Worm (Caenorhabditis elegans) whole organism, L1 larva: Measurements from ENCODE around the gene C16D9.9.

Experiments
- C16A3.4 ChIP-seq: fragments of 150-350 bp; optimal IDR thresholded peaks from 2 replicates; lab custom pipeline; 2014; ENCODE audit warnings: missing biosample characterization, missing genetic modification characterization
- C34B4.2 ChIP-seq: sonication (generic microtip); optimal IDR thresholded peaks from 2 replicates; lab custom pipeline; 2017; ENCODE audit warnings: mild to moderate bottlenecking, missing genetic modification characterization, missing compliant biosample characterization
- F16B12.6 ChIP-seq: fragments of 150-350 bp; optimal IDR thresholded peaks from 2 replicates; lab custom pipeline; 2014; ENCODE audit warnings: missing biosample characterization, missing genetic modification characterization
- Y116A8C.19 ChIP-seq: sonication (generic microtip); optimal IDR thresholded peaks from 2 replicates; lab custom pipeline; 2016; ENCODE audit warnings: missing compliant biosample characterization, missing genetic modification characterization, borderline replicate concordance
- aha-1 ChIP-seq: fragments of 150-350 bp; optimal IDR thresholded peaks from 2 replicates; lab custom pipeline; 2014; ENCODE audit warnings: missing biosample characterization, missing genetic modification characterization
- aly-2 ChIP-seq: fragments of 150-350 bp; optimal IDR thresholded peaks from 2 replicates; lab custom pipeline; 2014; ENCODE audit warnings: missing biosample characterization, missing genetic modification characterization
- blmp-1 ChIP-seq: fragments of 150-350 bp; optimal IDR thresholded peaks from 2 replicates; lab custom pipeline; 2014; ENCODE audit warnings: missing biosample characterization, missing genetic modification characterization
- ceh-82 ChIP-seq, 3 experiments: fragments of 150-350 bp in 1 of 3; sonication (generic microtip) in 2 of 3; optimal IDR thresholded peaks; 2 replicates each; lab custom pipeline; 2014 to 2017; ENCODE audit warnings: missing biosample characterization in 3 of 3, missing genetic modification characterization in 3 of 3
- dpl-1 ChIP-seq, 3 experiments: fragments of 150-350 bp in 2 of 3; sonication (generic microtip) in 1 of 3; optimal IDR thresholded peaks; 2 replicates each; lab custom pipeline; 2014 to 2017; ENCODE audit warnings: missing biosample characterization in 3 of 3, missing genetic modification characterization in 3 of 3, missing genetic modification reagents in 3 of 3
- efl-1 ChIP-seq, 4 experiments: fragments of 150-350 bp; optimal IDR thresholded peaks in 3 of 4; peaks in 1 of 4; 1 replicate in 1 of 4; 2 replicates in 3 of 4; lab custom pipeline; 2014; ENCODE audit warnings: missing biosample characterization in 2 of 4, missing genetic modification characterization in 2 of 4, missing genetic modification reagents in 2 of 4
- efl-3 ChIP-seq: fragments of 200-800 bp; sonication (Bioruptor generic); optimal IDR thresholded peaks from 2 replicates; lab custom pipeline; 2018; ENCODE audit warnings: mild to moderate bottlenecking, missing genetic modification characterization, missing compliant biosample characterization
- egl-13 ChIP-seq: sonication (generic microtip); optimal IDR thresholded peaks from 2 replicates; lab custom pipeline; 2016; ENCODE audit warnings: missing genotype, missing genetic modification reagents, missing genetic modification characterization, missing compliant biosample characterization
- elt-2 ChIP-seq: sonication (generic microtip); optimal IDR thresholded peaks from 2 replicates; lab custom pipeline; 2016; ENCODE audit warnings: missing genetic modification characterization, mild to moderate bottlenecking, inconsistent platforms, missing compliant biosample characterization, missing genetic modification reagents
- elt-3 ChIP-seq, 6 experiments: fragments of 150-350 bp in 1 of 6; sonication (generic microtip); optimal IDR thresholded peaks; 2 replicates each; lab custom pipeline; 2017 to 2018; ENCODE audit warnings: missing biosample characterization in 6 of 6, missing genetic modification characterization in 6 of 6, inconsistent platforms in 1 of 6
- fkh-10 ChIP-seq: sonication (generic microtip); optimal IDR thresholded peaks from 2 replicates; lab custom pipeline; 2017; ENCODE audit warnings: missing biosample characterization, missing genetic modification reagents, missing genetic modification characterization
- grh-1 ChIP-seq: fragments of 200-800 bp; sonication (Bioruptor generic); IDR thresholded peaks from 2 replicates; pipeline ENCODE4 v1.3.6; 2022; ENCODE audit warnings: missing genetic modification reagents, missing genetic modification characterization, missing compliant biosample characterization
- hlh-4 ChIP-seq: sonication (generic microtip); optimal IDR thresholded peaks from 2 replicates; lab custom pipeline; 2016; ENCODE audit warnings: mild to moderate bottlenecking, missing genetic modification characterization, missing compliant biosample characterization
- hpl-2 ChIP-seq: fragments of 150-350 bp; optimal IDR thresholded peaks from 2 replicates; lab custom pipeline; 2014; ENCODE audit warnings: missing biosample characterization, missing genetic modification reagents, missing genetic modification characterization
- isw-1 ChIP-seq: fragments of 200-800 bp; sonication (Bioruptor generic); IDR thresholded peaks from 2 replicates; pipeline ENCODE4 v1.3.6; 2022; ENCODE audit warnings: missing genetic modification characterization, missing compliant biosample characterization
- jun-1 ChIP-seq: fragments of 150-350 bp; optimal IDR thresholded peaks from 2 replicates; lab custom pipeline; 2014; ENCODE audit warnings: missing biosample characterization, missing genetic modification reagents, missing genetic modification characterization
- lin-13 ChIP-seq: fragments of 150-350 bp; optimal IDR thresholded peaks from 2 replicates; lab custom pipeline; 2014; ENCODE audit warnings: missing biosample characterization, missing genetic modification reagents, missing genetic modification characterization
- lin-15B ChIP-seq: fragments of 150-350 bp; sonication (generic microtip); optimal IDR thresholded peaks from 3 replicates; lab custom pipeline; 2014; ENCODE audit warnings: missing biosample characterization, missing genetic modification characterization
- lin-35 ChIP-seq, 2 experiments: fragments of 150-350 bp; optimal IDR thresholded peaks; 2 replicates each; lab custom pipeline; 2014; ENCODE audit warnings: missing biosample characterization in 2 of 2, missing genetic modification characterization in 2 of 2, missing genetic modification reagents in 2 of 2
- lir-3 ChIP-seq: sonication (generic microtip); optimal IDR thresholded peaks from 2 replicates; lab custom pipeline; 2016; ENCODE audit warnings: mild to moderate bottlenecking, missing genetic modification characterization, moderate library complexity, missing compliant biosample characterization; ENCODE audit not compliant: poor library complexity
- lsy-2 ChIP-seq, 2 experiments: fragments of 150-350 bp; optimal IDR thresholded peaks; 2 replicates each; lab custom pipeline; 2014; ENCODE audit warnings: missing biosample characterization in 2 of 2, missing genetic modification characterization in 2 of 2
- mab-9 ChIP-seq: fragments of 200-800 bp; sonication (Bioruptor generic); IDR thresholded peaks from 2 replicates; pipeline ENCODE4 v1.3.6; 2022; ENCODE audit warnings: missing genetic modification reagents, missing genetic modification characterization, missing compliant biosample characterization
- mdl-1 ChIP-seq, 2 experiments: fragments of 150-350 bp; optimal IDR thresholded peaks; 2 replicates each; lab custom pipeline; 2014 to 2017; ENCODE audit warnings: missing biosample characterization in 2 of 2, missing genetic modification characterization in 2 of 2, inconsistent platforms in 1 of 2
- mep-1 ChIP-seq: fragments of 150-350 bp; optimal IDR thresholded peaks from 2 replicates; lab custom pipeline; 2014; ENCODE audit warnings: missing biosample characterization, missing genetic modification characterization
- nhr-19 ChIP-seq: fragments of 200-800 bp; sonication (Bioruptor generic); conservative IDR thresholded peaks from 2 replicates; pipeline ENCODE4 v1.3.6; 2022; ENCODE audit warnings: missing genetic modification characterization, missing compliant biosample characterization
- nhr-237 ChIP-seq: fragments of 150-350 bp; optimal IDR thresholded peaks from 2 replicates; lab custom pipeline; 2014; ENCODE audit warnings: missing biosample characterization, missing genetic modification characterization
- nhr-47 ChIP-seq: sonication (generic microtip); optimal IDR thresholded peaks from 2 replicates; lab custom pipeline; 2016; ENCODE audit warnings: mild to moderate bottlenecking, missing genetic modification characterization, moderate library complexity, missing compliant biosample characterization
- nhr-71 ChIP-seq: sonication (generic microtip); optimal IDR thresholded peaks from 2 replicates; lab custom pipeline; 2016; ENCODE audit warnings: mild to moderate bottlenecking, missing genetic modification characterization, moderate library complexity, missing compliant biosample characterization
- nhr-76 ChIP-seq: sonication (generic microtip); optimal IDR thresholded peaks from 2 replicates; lab custom pipeline; 2017; ENCODE audit warnings: missing biosample characterization, missing genetic modification characterization
- nhr-77 ChIP-seq: fragments of 150-350 bp; optimal IDR thresholded peaks from 2 replicates; lab custom pipeline; 2014; ENCODE audit warnings: missing biosample characterization, missing genetic modification characterization
- nhr-84 ChIP-seq: sonication (generic microtip); optimal IDR thresholded peaks from 2 replicates; lab custom pipeline; 2017; ENCODE audit warnings: missing biosample characterization, missing genetic modification characterization
- pag-3 ChIP-seq: sonication (generic microtip); optimal IDR thresholded peaks from 2 replicates; lab custom pipeline; 2017; ENCODE audit warnings: missing genetic modification characterization, mild to moderate bottlenecking, missing compliant biosample characterization, antibody characterized with exemption, borderline replicate concordance; ENCODE audit not compliant: insufficient read depth
- pax-3 ChIP-seq: fragments of 200-800 bp; sonication (Bioruptor generic); optimal IDR thresholded peaks from 2 replicates; lab custom pipeline; 2018; ENCODE audit warnings: mild to moderate bottlenecking, missing genetic modification characterization, moderate library complexity, missing compliant biosample characterization
- pqm-1 ChIP-seq: sonication (generic microtip); optimal IDR thresholded peaks from 3 replicates; lab custom pipeline; 2017; ENCODE audit warnings: missing biosample characterization, missing genetic modification characterization
- rnt-1 ChIP-seq: sonication (generic microtip); optimal IDR thresholded peaks from 2 replicates; lab custom pipeline; 2016; ENCODE audit warnings: mild to moderate bottlenecking, missing genetic modification characterization, moderate library complexity, missing compliant biosample characterization
- snpc-4 ChIP-seq: fragments of 150-350 bp; optimal IDR thresholded peaks from 2 replicates; lab custom pipeline; 2014; ENCODE audit warnings: missing biosample characterization, missing genetic modification characterization
- snu-23 ChIP-seq: sonication (generic microtip); optimal IDR thresholded peaks from 2 replicates; lab custom pipeline; 2016; ENCODE audit warnings: missing genetic modification characterization, missing compliant biosample characterization
- sox-4 ChIP-seq: sonication (generic microtip); optimal IDR thresholded peaks from 2 replicates; lab custom pipeline; 2016; ENCODE audit warnings: missing genetic modification characterization, missing compliant biosample characterization
- swsn-7 ChIP-seq: sonication (generic microtip); optimal IDR thresholded peaks from 2 replicates; lab custom pipeline; 2016; ENCODE audit warnings: missing genetic modification characterization, missing compliant biosample characterization
- unc-86 ChIP-seq: sonication (generic microtip); optimal IDR thresholded peaks from 2 replicates; lab custom pipeline; 2016; ENCODE audit warnings: missing genetic modification characterization, missing compliant biosample characterization
- zip-4 ChIP-seq: fragments of 200-800 bp; sonication (Bioruptor generic); optimal IDR thresholded peaks from 2 replicates; lab custom pipeline; 2018; ENCODE audit warnings: mild to moderate bottlenecking, missing genetic modification characterization, moderate library complexity, missing compliant biosample characterization
- ztf-4 ChIP-seq: fragments of 150-350 bp; optimal IDR thresholded peaks from 2 replicates; lab custom pipeline; 2014; ENCODE audit warnings: missing biosample characterization, missing genetic modification characterization

C16D9.9 gene

DNA sequence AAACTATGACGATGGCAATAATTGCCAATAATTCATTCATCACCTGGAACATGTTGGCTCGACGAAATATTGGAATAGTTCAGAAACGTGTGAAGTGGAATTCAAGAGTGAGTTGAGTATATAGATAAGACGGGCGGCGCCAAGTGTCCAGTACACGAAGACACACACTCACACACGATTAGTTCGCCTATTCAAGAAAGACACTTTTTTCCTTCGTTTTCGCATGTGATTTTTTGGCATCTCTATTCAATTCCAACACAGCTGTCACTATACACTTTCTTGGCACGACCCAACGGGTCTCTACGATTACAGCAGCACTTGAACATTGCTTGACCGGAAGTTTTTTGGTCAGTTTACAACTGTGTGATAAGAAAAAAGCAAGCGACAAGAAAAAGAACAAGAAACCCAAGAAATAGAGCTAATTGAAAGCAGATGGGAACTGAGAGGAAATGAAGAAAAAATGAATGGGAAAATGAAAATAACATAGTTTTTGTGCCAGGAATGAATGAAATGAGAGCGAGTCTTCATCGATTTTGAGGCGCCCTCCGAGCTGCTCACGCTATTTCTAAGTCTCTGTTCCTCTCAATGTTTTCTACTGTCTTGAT lies 46.3 kb upstream of the C16D9.9 start, which contains the start of gene K07C11.8 (continued):
- no peak for TF ChIP-seq egl-13
- TF ChIP-seq hlh-4 (tag; lab: Kevin White, UChicago) = no peak
- no peak for TF ChIP-seq F16B12.6 (tag; lab: Kevin White, UChicago)
- TF ChIP-seq pag-3 (tag; lab: Kevin White, UChicago) = no peak
- TF ChIP-seq aly-2 = no peak
- TF ChIP-seq sox-4 (tag; lab: Kevin White, UChicago) = no peak
- no peak for TF ChIP-seq nhr-76 (tag; lab: Kevin White, UChicago)
- no peak for TF ChIP-seq dpl-1 (GFP tag; optimal IDR thresholded peaks at IDR 0.05; lab: Kevin White, UChicago)
- no peak for TF ChIP-seq Y116A8C.19 (tag; lab: Kevin White, UChicago)
- TF ChIP-seq blmp-1 = no peak
- TF ChIP-seq snpc-4 (tag; lab: Kevin White, UChicago) = no peak

DNA sequence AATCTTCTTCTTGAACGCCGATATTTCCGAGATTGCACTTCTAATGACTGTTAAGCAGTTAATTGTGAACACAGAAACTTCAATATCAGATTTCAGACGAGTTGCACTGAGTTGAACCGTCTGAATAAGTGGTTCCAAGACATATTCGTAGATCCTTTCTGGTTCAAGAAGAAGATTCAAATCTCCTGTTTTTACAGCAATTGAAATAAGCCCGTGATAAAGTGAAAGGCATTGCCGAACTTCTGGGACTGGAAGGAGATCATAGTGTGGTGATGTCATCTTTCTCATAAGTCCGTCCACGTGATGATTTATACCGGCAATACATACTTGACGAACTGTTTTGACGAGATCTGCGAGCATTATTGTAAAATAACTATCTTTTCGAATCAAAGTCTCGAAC lies 44.5 kb upstream of the C16D9.9 start:
- no peak for TF ChIP-seq pax-3 (tag; lab: Kevin White, UChicago)

DNA sequence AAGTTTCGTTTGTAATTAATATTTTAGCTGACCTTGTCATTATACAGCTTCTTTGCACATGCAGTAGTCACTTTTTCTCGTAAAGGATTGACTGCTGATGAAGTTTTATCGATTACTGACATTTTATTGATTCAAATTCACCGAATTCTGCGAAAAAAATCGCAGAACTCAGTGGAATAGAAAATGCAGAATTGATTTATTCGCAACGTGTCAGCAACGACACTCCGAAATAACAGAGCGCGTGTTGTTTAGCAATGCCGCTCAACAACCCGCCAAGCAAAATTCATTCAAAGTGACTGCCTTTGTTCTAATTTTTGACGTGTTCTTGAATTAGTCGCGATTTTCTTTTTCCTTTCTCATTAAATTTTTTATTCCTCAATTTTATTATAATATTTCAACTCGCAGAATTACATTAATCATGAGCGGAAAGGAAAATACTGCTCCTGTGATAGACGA lies 42.9 kb upstream of the C16D9.9 start, which contains the start of the genes cogc-6 and air-1:
Gene cogc-6, minus strand, starts transcription at position 234 of the 456 bp plus-strand sequence.
Gene air-1, plus strand, starts transcription at position 406 of the 456 bp plus-strand sequence.
- TF ChIP-seq efl-3 (GFP tag; lab: Kevin White, UChicago) (no peak), isw-1 (GFP tag; lab: Robert Waterston, UW) (no peak), nhr-237 (tag; lab: Kevin White, UChicago) (no peak), pax-3 (tag; lab: Kevin White, UChicago) (no peak), fkh-10 (GFP tag; lab: Kevin White, UChicago) (no peak), blmp-1 (peak; percentile 13), grh-1 (GFP tag; lab: Robert Waterston, UW) (no peak), snu-23 (GFP tag; lab: Kevin White, UChicago) (peak; percentile 35), nhr-76 (tag; lab: Kevin White, UChicago) (no peak), pqm-1 (tag; lab: Kevin White, UChicago) (no peak), mab-9 (GFP tag; lab: Robert Waterston, UW) (no peak), hpl-2 (GFP tag; lab: Kevin White, UChicago) (no peak), unc-86 (tag; lab: Kevin White, UChicago) (no peak), Y116A8C.19 (tag; lab: Kevin White, UChicago) (no peak), nhr-71 (tag; lab: Kevin White, UChicago) (peak; percentile 31), lin-15B (tag; lab: Kevin White, UChicago) (no peak), aha-1 (tag; lab: Kevin White, UChicago) (no peak), pag-3 (tag; lab: Kevin White, UChicago) (no peak), ztf-4 (tag; lab: Kevin White, UChicago) (no peak), rnt-1 (tag; lab: Kevin White, UChicago) (peak; percentile 18), efl-1 (optimal IDR thresholded peaks at IDR 0.05; lab: Kevin White, UChicago) (peak; percentile 37 to 71), efl-1 (GFP tag; optimal IDR thresholded peaks at IDR 0.05 in 1 of 2; lab: Kevin White, UChicago) (peak; percentile 83 to 97), zip-4 (GFP tag; lab: Kevin White, UChicago) (no peak), nhr-84 (no peak), nhr-19 (GFP tag; lab: Robert Waterston, UW) (no peak), lin-35 (GFP tag; optimal IDR thresholded peaks at IDR 0.05; lab: Kevin White, UChicago) (peak; percentile 57 to 87), mdl-1 (tag; optimal IDR thresholded peaks at IDR 0.05; lab: Kevin White, UChicago) (no peak), elt-2 (tag; lab: Kevin White, UChicago) (no peak), sox-4 (tag; lab: Kevin White, UChicago) (no peak), jun-1 (tag; lab: Kevin White, UChicago) (no peak), lin-13 (GFP tag; lab: Kevin White, UChicago) (no peak), dpl-1 (GFP tag; optimal IDR thresholded peaks at IDR 0.05; lab: Kevin White, UChicago) (peak; percentile 52 to 83 (median 77)), lsy-2 (tag; optimal IDR thresholded peaks at IDR 0.05; lab: Kevin White, UChicago) (peak in 1 of 2 experiments; percentile 52), lir-3 (tag; lab: Kevin White, UChicago) (no peak), swsn-7 (peak; percentile 15), elt-3 (tag; optimal IDR thresholded peaks at IDR 0.05; lab: Kevin White, UChicago) (no peak), nhr-77 (tag; lab: Kevin White, UChicago) (no peak), ceh-82 (tag; optimal IDR thresholded peaks at IDR 0.05; lab: Kevin White, UChicago) (no peak), nhr-47 (tag; lab: Kevin White, UChicago) (peak; percentile 42), mep-1 (tag; lab: Kevin White, UChicago) (no peak), C34B4.2 (tag; lab: Kevin White, UChicago) (no peak), C16A3.4 (tag; lab: Kevin White, UChicago) (peak; percentile 6), F16B12.6 (tag; lab: Kevin White, UChicago) (no peak)
